Worm (Caenorhabditis elegans): ENCODE data around the gene adal-1.
A peak's percentile ranks its signal among the peaks of the same experiment; 100 is the strongest.

The adal-1 gene

ce11 chrII:6883716-6884115, 9.7 kb downstream of the adal-1 start, which contains the start of gene pmp-1:
Gene pmp-1 (minus strand): TSS chrII:6883754.
- TF ChIP-seq fos-1 (tag; optimal IDR thresholded peaks at IDR 0.05) (peak; percentile 77), gmeb-1 (tag; optimal IDR thresholded peaks at IDR 0.05) (no peak)

DNA sequence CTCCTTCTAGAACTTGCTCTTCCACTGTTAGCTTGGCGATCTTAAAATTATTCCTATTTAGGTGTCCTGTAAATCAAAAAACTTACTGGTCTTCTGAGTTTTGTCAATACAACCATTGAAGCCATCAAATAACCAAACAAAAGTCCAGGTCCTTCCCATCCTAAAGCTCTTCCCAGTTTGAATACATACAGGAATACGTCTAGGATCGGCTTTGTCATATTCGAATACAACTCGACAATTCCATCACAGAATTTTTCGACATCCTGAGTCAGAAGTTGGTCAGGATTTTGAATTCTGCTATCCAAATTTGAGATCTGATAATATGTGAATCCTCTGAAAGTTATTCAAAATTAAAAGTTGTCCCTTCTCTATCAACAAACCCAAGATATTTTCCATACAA, 11.1 kb downstream of the adal-1 start:
- TF ChIP-seq nhr-21 (tag; optimal IDR thresholded peaks at IDR 0.05), result no peak
- TF ChIP-seq nhr-77 (tag; optimal IDR thresholded peaks at IDR 0.05), result no peak
- no peak for TF ChIP-seq zag-1 (tag; optimal IDR thresholded peaks at IDR 0.05)
- TF ChIP-seq gmeb-1 (tag; optimal IDR thresholded peaks at IDR 0.05), result no peak
- TF ChIP-seq ztf-1 (GFP tag; conservative IDR thresholded peaks at IDR 0.05), result no peak
- TF ChIP-seq nhr-25 (tag; optimal IDR thresholded peaks at IDR 0.05), result no peak
- TF ChIP-seq C34F6.9 (tag; optimal IDR thresholded peaks at IDR 0.05), result no peak
- no peak for TF ChIP-seq nhr-6 (tag; optimal IDR thresholded peaks at IDR 0.05)
- no peak for TF ChIP-seq ceh-16 (tag; optimal IDR thresholded peaks at IDR 0.05)

DNA sequence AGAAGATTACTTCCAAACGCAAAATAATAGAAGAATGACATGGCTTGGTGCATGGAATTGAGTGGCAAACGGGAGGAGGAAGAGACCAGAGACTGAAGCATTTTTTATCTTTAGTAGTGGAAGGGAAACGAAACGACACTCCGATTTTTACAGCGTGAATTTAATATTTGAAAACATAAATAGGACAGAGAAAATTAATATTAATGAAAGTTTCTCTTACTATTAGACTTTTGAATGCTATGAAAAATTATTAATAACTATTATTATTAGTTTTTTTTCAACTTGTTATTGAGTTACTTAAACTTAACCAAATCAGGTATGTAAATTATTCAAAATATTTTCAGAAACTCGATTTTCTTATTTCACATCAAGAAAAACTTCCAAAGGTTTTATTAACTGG, 13.4 kb downstream of the adal-1 start, which contains the start of gene C44B7.7:
Gene C44B7.7 (minus strand): TSS at position 101 of the 400 bp plus-strand sequence.
- TF ChIP-seq fos-1 (tag; optimal IDR thresholded peaks at IDR 0.05) (no peak), lsy-2 (tag; optimal IDR thresholded peaks at IDR 0.05) (no peak), mab-5 (tag; optimal IDR thresholded peaks at IDR 0.05) (no peak), nhr-10 (tag; optimal IDR thresholded peaks at IDR 0.05) (no peak), nhr-21 (tag; optimal IDR thresholded peaks at IDR 0.05) (no peak), unc-55 (GFP tag; optimal IDR thresholded peaks at IDR 0.05) (no peak), lin-39 (tag; optimal IDR thresholded peaks at IDR 0.05) (no peak), ceh-82 (tag; optimal IDR thresholded peaks at IDR 0.05) (no peak), ceh-16 (tag; optimal IDR thresholded peaks at IDR 0.05) (no peak), unc-39 (tag; optimal IDR thresholded peaks at IDR 0.05) (no peak)

ce11 chrII:6877881-6878280, 15.6 kb downstream of the adal-1 start:
- TF ChIP-seq nhr-11 (tag; optimal IDR thresholded peaks at IDR 0.05), result no peak
- TF ChIP-seq nhr-25 (tag; optimal IDR thresholded peaks at IDR 0.05), result peak; percentile 71
- no peak for TF ChIP-seq nhr-12 (tag; optimal IDR thresholded peaks at IDR 0.05)
- TF ChIP-seq snpc-4 (tag; optimal IDR thresholded peaks at IDR 0.05), result no peak
- no peak for TF ChIP-seq aly-2 (tag; optimal IDR thresholded peaks at IDR 0.05)
- TF ChIP-seq ZK546.5 (tag; optimal IDR thresholded peaks at IDR 0.05), result no peak
- peak; percentile 62 for TF ChIP-seq sma-3 (GFP tag; optimal IDR thresholded peaks at IDR 0.05)
- no peak for TF ChIP-seq nhr-10 (tag; optimal IDR thresholded peaks at IDR 0.05)
- no peak for TF ChIP-seq nhr-21 (tag; optimal IDR thresholded peaks at IDR 0.05)
- TF ChIP-seq dmd-4 (tag; optimal IDR thresholded peaks at IDR 0.05), result no peak
- peak; percentile 71 for TF ChIP-seq crh-2 (tag; optimal IDR thresholded peaks at IDR 0.05)
- TF ChIP-seq nhr-129 (tag; optimal IDR thresholded peaks at IDR 0.05), result no peak
- no peak for TF ChIP-seq R02D3.7 (tag; optimal IDR thresholded peaks at IDR 0.05)
- TF ChIP-seq lin-13 (GFP tag; optimal IDR thresholded peaks at IDR 0.05), result no peak
- no peak for TF ChIP-seq nhr-77 (tag; optimal IDR thresholded peaks at IDR 0.05)
- TF ChIP-seq lin-11 (tag; optimal IDR thresholded peaks at IDR 0.05), result no peak
- TF ChIP-seq zag-1 (tag; optimal IDR thresholded peaks at IDR 0.05), result no peak
- TF ChIP-seq unc-62 (GFP tag; optimal IDR thresholded peaks at IDR 0.05), result no peak
- TF ChIP-seq blmp-1 (tag; optimal IDR thresholded peaks at IDR 0.05; ENCODE audit: insufficient read depth), result peak; percentile 58
- TF ChIP-seq egl-27 (tag; optimal IDR thresholded peaks at IDR 0.05), result no peak
- TF ChIP-seq unc-55 (GFP tag; optimal IDR thresholded peaks at IDR 0.05), result no peak

DNA sequence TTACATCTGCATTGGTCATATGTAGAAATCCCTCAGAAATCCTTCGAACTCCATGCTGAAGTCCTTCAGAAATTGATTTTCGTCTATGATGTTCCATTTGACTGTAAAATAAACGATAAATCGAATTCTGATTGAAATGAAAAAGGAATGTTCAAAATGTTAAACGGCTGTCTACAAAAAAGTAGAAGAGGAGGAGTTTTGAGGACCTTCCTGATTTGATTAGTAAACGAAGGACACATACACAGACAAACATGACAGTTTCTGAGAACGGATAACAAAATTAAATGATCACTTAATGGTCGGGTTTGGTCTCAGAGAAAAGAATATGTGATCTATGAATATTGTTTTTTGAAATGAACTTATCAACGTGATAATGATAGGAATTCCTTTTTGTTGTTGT, 16.5 kb downstream of the adal-1 start, which contains the start of gene slc-36.5:
Gene slc-36.5 (minus strand): TSS at position 101 of the 400 bp plus-strand sequence.
- TF ChIP-seq zag-1 (tag; optimal IDR thresholded peaks at IDR 0.05) (no peak), ceh-82 (tag; optimal IDR thresholded peaks at IDR 0.05) (no peak), lin-11 (tag; optimal IDR thresholded peaks at IDR 0.05) (no peak), peb-1 (tag; optimal IDR thresholded peaks at IDR 0.05) (no peak), lin-13 (GFP tag; optimal IDR thresholded peaks at IDR 0.05) (no peak), alr-1 (tag; optimal IDR thresholded peaks at IDR 0.05) (no peak), blmp-1 (tag; optimal IDR thresholded peaks at IDR 0.05; ENCODE audit: insufficient read depth) (no peak), nhr-77 (tag; optimal IDR thresholded peaks at IDR 0.05) (no peak), ztf-11 (tag; optimal IDR thresholded peaks at IDR 0.05) (no peak)

Data from whole organism, L2 larva.